Worm (Caenorhabditis elegans) whole organism, early embryonic: ENCODE data around the gene F10G7.9.

Experiments used
- B0310.2 ChIP-seq: sonication (generic microtip); optimal IDR thresholded peaks from 2 replicates; lab custom pipeline; 2016; ENCODE audit warnings: mild to moderate bottlenecking, missing genetic modification characterization, missing compliant biosample characterization
- ama-1 ChIP-seq: fragments of 150-350 bp; optimal IDR thresholded peaks from 2 replicates; lab custom pipeline; 2014
- ceh-13 ChIP-seq: fragments of 200-800 bp; sonication (Bioruptor generic); optimal IDR thresholded peaks from 2 replicates; lab custom pipeline; 2018; ENCODE audit warnings: mild to moderate bottlenecking, missing genetic modification characterization, missing compliant biosample characterization
- ets-7 ChIP-seq: sonication (generic microtip); optimal IDR thresholded peaks from 2 replicates; lab custom pipeline; 2016; ENCODE audit warnings: missing genotype, missing genetic modification characterization, missing compliant biosample characterization
- flt-1 ChIP-seq: fragments of 200-800 bp; sonication (Bioruptor generic); IDR thresholded peaks from 2 replicates; pipeline ENCODE4 v1.3.6; 2022; ENCODE audit warnings: missing genetic modification characterization, missing compliant biosample characterization
- hmbx-1 ChIP-seq: sonication (generic microtip); optimal IDR thresholded peaks from 2 replicates; lab custom pipeline; 2016; ENCODE audit warnings: mild to moderate bottlenecking, missing genetic modification characterization, missing compliant biosample characterization
- hmg-4 ChIP-seq: fragments of 200-800 bp; sonication (Bioruptor generic); optimal IDR thresholded peaks from 2 replicates; lab custom pipeline; 2018; ENCODE audit warnings: mild to moderate bottlenecking, missing genetic modification characterization, missing compliant biosample characterization
- scrt-1 ChIP-seq: fragments of 200-800 bp; sonication (Bioruptor generic); IDR thresholded peaks from 2 replicates; pipeline ENCODE4 v1.3.6; 2022; ENCODE audit warnings: missing genetic modification characterization, missing compliant biosample characterization
- sea-1 ChIP-seq: fragments of 200-800 bp; sonication (Bioruptor generic); conservative IDR thresholded peaks from 2 replicates; pipeline ENCODE4 v1.3.6; 2022; ENCODE audit warnings: missing genetic modification characterization, missing compliant biosample characterization
- tbx-37 ChIP-seq: fragments of 200-800 bp; sonication (Bioruptor generic); conservative IDR thresholded peaks from 2 replicates; pipeline ENCODE4 v1.3.6; 2022; ENCODE audit warnings: missing genetic modification reagents, missing genetic modification characterization, missing compliant biosample characterization

ce11 chrII:4657370-4657769 is 48.9 kb downstream of the F10G7.9 start:
- TF ChIP-seq hmg-4 (GFP tag; lab: Kevin White, UChicago) (no peak), ama-1 (lab: Kevin White, UChicago) (no peak), B0310.2 (tag; lab: Kevin White, UChicago) (no peak), ceh-13 (GFP tag; lab: Kevin White, UChicago) (no peak), scrt-1 (GFP tag; lab: Robert Waterston, UW) (no peak), tbx-37 (GFP tag; lab: Robert Waterston, UW) (no peak), hmbx-1 (no peak), flt-1 (no peak), sea-1 (GFP tag; lab: Robert Waterston, UW) (no peak), ets-7 (tag; lab: Kevin White, UChicago) (no peak)
